Worm (Caenorhabditis elegans) whole organism, L4/young adult: Measurements from ENCODE around the gene C18E9.8.

ENCODE experiments used
- W03F9.2 ChIP-seq: fragments of 150-350 bp; optimal IDR thresholded peaks from 2 replicates; lab custom pipeline; 2014; ENCODE audit warnings: missing biosample characterization, missing genetic modification characterization
- dao-5 ChIP-seq: sonication (generic microtip); optimal IDR thresholded peaks from 2 replicates; lab custom pipeline; 2016; ENCODE audit warnings: missing genotype, missing genetic modification characterization, moderate library complexity, missing compliant biosample characterization
- him-1 ChIP-seq: sonication (generic microtip); optimal IDR thresholded peaks from 2 replicates; lab custom pipeline; 2016; ENCODE audit warnings: missing genotype, missing genetic modification reagents, missing genetic modification characterization, missing compliant biosample characterization

The C18E9.8 gene

DNA sequence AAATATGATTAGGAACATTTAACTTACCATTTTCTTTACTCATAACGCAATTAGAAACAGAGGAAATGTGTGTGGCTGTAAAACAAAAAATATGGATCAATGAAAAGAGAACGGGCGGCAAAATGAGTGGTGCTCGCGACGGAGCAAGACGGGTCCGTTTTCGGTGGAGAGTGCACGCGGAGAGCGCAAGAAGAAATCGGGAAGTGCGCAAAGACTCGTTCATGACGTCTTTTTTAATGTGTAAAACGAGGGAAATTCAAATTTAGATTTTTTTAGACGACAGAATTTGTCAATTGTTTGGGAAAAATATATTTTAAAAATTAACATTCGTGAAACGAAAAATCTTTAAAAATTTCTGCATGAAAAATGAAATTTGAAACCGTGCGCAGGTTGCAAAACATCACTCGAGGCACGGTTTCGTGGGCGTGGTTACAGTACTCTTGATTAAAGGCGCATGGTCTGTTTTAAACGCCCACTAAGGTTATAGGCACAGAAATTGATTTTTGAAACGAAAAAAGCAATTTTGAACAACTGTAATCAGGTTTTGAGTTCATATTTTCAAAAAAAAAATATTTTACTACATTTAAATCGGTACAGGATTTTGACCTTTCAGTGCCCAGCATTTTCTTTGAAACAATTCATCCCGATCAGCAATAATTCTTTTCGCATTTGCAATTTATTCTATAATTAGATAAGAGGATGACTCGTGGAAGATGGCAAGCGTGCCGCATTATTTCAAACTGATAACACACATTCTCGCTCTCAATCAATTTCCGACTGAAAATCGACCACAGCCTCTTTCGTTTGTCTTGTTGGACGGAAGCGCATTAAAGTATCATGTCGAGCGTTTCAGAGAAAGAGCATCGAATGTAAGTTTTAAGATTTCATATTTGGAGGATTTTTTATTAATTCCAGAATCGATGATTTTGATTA, 18.3 kb downstream of the C18E9.8 start, which contains the start of the genes szy-20 and C18E9.5:
Gene szy-20, minus strand, starts transcription at position 83 of the 933 bp plus-strand sequence.
Gene C18E9.5, plus strand, starts transcription at position 730 of the 933 bp plus-strand sequence.
- TF ChIP-seq W03F9.2 (tag; lab: Kevin White, UChicago) (peak; percentile 64), dao-5 (no peak), him-1 (tag; lab: Kevin White, UChicago) (peak; percentile 75)

DNA sequence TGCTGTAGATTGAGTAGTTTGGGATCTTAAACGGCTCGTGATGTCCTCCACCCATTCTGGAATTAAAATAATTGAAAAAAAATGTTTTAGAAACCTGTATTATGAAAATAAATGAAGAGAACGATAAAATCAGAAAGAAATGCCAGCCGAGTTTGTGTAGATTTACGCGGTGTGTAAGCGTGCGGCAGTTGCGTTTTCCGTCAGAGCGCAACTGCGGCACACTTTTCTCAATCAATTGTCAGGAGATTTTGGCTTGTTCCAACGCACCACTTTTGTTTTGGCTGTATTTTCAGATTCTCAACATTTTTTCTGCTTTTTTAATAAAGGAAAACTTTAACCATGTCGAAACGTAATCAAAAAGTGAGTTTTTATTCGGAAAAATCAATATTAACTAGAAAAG, 23.0 kb downstream of the C18E9.8 start, which contains the start of the genes ndub-3 and C18E9.2:
Gene ndub-3, minus strand, starts transcription at position 56 of the 400 bp plus-strand sequence.
Gene C18E9.2, plus strand, starts transcription at position 172 of the 400 bp plus-strand sequence.
- TF ChIP-seq W03F9.2 (tag; lab: Kevin White, UChicago) (no peak), dao-5 (no peak), him-1 (tag; lab: Kevin White, UChicago) (no peak)

DNA sequence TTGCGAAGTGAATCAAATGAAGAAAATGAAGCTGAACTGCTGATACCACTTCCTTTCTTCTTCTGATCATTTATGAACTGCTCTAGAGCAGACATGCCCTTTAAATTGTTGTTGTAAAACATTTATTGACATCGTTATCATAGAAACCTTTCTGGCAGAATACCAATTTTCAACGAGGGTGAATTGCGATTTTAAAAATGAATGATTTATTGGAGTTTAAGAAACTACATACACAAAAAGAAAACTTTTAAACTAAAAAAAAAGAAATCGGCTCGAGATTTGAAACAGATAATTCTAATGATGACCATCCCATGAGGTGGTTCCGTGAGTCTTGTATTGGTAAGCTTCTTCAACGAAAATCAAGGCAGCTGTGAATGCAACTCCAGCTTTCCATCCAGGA, 23.8 kb downstream of the C18E9.8 start, which contains the start of gene sftd-3:
Gene sftd-3, minus strand, starts transcription at position 101 of the 400 bp plus-strand sequence.
- TF ChIP-seq dao-5 (no peak), W03F9.2 (tag; lab: Kevin White, UChicago) (no peak)

DNA sequence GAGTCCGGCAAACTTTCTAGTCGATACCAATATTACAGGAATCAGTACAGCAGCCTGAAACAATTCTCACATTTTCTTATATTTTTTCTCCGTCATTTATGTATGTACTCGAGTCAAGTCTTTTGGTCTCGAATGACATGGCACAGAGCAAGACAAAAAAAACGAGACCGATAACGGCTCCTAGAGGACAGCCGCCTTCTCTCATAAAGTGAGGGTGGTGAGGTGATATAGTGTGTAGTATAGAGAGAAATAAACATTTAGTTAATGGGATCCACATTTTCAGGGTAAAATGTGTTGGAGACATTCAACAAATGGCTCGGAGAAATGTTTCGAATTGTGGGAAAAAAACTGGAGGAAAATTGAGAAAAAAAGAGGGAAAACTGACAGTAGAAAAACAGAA, 25.7 kb downstream of the C18E9.8 start:
- TF ChIP-seq dao-5: no peak
- TF ChIP-seq him-1 (tag; lab: Kevin White, UChicago): peak; percentile 9

DNA sequence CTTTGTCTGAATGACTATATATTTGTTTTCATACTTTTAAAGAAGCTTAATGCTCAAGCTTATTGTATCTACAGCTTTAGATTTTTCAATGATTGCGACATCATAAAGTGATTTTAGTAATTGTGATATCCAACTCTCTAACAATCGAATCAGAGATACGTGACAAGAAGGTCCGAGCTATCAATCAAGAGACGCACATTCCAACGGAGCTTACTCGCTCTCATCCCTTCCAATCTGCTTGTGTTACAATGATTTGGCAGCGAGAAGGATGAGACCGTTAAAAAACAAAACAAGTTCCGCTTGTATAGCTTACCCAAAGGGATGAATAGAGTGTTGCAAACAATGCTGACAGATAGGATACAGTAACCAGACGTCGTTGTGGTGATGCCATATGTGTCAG, 26.4 kb downstream of the C18E9.8 start:
- no peak for TF ChIP-seq W03F9.2 (tag; lab: Kevin White, UChicago)
- no peak for TF ChIP-seq him-1 (tag; lab: Kevin White, UChicago)
- no peak for TF ChIP-seq dao-5

DNA sequence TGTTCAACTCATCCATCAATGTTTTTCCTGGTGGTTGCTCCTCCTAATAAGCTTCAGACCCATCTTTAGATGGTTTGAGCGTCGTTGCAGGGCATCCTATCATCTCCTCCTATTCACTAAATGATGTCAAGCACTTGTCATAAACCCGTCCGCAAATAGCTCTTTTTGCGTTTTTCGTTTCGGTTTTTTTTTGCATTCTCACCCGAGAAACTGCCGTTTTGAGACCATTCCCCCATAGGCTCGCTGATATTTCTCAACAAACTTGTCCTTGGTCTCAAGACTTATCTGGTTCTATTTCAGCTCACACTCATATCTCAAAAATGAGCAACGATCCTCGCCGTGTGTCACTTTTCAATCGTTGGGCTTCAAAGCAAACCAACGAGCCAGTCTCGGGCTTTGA, 27.4 kb downstream of the C18E9.8 start, which contains the start of gene cal-2:
Gene cal-2, plus strand, starts transcription at position 301 of the 400 bp plus-strand sequence.
- no peak for TF ChIP-seq W03F9.2 (tag; lab: Kevin White, UChicago)

DNA sequence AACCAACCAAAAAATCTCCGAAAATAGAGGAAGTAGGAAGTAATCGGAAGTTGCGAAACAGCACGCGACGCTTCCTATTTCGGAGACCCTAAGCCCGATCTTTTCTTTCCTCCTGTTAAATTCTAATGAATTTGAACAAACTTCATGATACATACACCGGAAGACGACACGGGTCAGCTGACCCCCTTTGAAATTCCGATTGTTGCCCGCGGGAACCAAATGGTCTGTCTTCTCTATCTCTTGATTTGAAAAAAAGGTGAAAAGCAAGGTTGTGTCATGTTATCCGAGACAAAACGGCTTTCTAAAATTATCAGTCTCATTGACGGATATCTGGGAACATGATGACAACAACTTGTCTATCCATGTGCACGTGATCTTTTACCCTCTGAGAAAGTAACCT, 28.8 kb downstream of the C18E9.8 start:
- TF ChIP-seq dao-5 (no peak), W03F9.2 (tag; lab: Kevin White, UChicago) (no peak), him-1 (tag; lab: Kevin White, UChicago) (no peak)

DNA sequence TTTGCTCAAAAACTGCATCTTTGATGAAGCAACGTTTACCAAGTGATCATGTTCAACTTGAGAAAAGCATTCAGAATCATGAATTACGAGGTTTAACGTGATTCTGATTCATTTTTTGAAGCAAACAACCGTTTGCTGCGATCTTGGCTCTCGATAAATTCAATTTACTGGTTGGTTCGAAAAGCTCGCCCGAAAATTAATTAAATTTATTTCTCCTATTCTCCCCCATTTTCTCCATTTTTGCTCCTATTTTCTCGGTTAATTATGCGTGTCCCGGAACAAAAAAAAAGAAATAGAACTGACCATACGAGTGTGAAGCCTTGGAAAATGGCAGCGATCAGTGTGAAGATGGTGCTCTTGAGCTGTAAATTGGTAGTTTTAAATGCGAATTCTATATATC, 31.0 kb downstream of the C18E9.8 start:
- TF ChIP-seq W03F9.2 (tag; lab: Kevin White, UChicago): no peak
- TF ChIP-seq dao-5: no peak
- TF ChIP-seq him-1 (tag; lab: Kevin White, UChicago): no peak

DNA sequence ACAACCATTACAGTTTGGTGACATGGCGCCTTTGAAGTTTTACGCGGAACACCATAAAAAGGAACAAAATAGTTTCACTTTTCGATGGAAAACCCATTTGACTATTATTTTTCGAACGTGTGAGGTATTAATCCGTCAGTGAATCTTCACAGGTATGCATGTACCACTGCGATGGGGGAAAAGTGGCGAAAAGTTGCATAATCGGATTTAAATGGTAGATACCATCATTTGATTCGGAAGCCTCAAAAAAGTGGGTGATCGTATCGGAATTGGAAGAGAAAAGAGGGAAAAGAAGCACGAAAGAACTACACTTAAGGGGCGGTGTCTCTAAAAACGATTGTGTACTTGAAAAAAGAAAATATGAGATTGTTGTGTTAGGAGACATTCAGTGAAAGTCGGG, 34.2 kb downstream of the C18E9.8 start:
- no peak for TF ChIP-seq him-1 (tag; lab: Kevin White, UChicago)
- TF ChIP-seq W03F9.2 (tag; lab: Kevin White, UChicago): no peak
- TF ChIP-seq dao-5: no peak

DNA sequence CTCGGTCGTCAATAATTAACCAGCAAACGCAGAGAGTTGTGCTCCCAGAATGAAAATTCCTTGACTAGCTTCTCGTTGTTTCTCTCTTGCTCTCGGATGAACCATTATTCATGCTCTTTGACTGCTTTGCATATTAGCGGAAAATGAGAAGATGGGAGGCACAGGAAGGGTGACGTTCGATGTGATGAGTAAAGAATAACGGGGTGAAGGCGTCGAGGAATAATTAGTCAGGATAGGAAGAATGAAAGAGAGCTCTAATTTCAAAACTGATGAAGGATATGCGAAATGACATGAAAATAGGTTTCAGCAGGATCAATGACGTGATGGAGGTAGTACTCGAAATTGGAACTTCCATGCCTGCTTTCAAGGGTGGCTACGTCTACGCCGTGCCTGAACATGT, 36.6 kb downstream of the C18E9.8 start:
- no peak for TF ChIP-seq him-1 (tag; lab: Kevin White, UChicago)
- TF ChIP-seq W03F9.2 (tag; lab: Kevin White, UChicago): no peak
- TF ChIP-seq dao-5: no peak

DNA sequence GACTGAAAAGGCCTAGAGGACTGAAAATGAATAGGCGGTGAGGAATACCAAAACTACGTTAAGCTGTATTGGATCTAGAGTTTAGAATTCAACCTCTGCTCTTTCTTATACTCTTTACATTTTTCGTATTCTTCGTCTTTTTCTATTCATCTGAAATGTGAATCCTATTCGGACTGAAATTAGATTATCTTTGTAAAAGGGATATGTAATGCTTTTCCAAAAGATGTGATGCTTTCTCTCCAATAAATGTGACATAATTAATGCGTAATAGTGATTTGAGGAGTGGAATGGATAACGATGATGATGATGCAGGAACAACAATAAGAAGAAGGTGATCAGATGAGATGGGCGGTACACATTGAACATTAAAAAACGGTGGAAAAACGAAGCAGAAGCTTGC, 39.2 kb downstream of the C18E9.8 start:
- no peak for TF ChIP-seq W03F9.2 (tag; lab: Kevin White, UChicago)
- no peak for TF ChIP-seq him-1 (tag; lab: Kevin White, UChicago)
- TF ChIP-seq dao-5: no peak

DNA sequence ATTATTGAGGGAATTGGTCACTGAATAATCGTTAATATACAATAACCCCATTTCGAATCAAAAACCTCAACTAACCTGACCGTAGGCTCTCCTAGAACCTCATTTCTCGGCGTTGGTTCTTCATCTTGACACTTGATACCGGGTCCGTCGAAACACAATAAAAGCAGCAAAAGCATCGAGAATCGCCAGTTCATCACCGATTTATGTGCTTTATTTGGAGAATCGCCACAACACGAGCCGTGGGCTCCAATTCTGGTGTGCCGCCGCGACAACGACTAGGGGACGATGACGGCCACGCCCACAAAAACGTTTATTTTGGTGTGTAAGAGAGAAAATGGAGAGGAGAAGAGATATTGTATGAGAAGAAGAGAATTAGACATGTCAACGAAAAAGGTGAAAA, 40.5 kb downstream of the C18E9.8 start, which contains the start of gene cutl-15:
Gene cutl-15, minus strand, starts transcription at position 298 of the 400 bp plus-strand sequence.
- TF ChIP-seq dao-5 (no peak), W03F9.2 (tag; lab: Kevin White, UChicago) (no peak), him-1 (tag; lab: Kevin White, UChicago) (no peak)

DNA sequence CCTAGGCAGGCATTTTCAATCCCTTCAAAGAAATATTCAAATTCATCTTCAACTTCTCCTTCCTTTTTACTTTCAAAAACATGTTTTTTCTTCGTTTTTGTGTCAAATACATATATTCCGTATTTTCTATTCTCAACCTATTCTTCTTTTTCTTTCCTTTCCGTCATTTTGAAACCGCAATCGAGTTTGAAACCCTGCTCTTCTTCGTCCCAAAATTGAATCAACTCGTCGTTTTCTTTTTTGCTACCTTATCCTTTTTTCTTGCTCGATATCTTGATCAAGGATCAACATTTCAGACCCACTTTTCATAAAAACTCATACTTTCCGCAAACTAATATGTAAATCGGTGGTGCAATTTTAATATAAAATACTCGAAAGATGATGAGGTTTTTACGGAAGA, 42.7 kb downstream of the C18E9.8 start:
- TF ChIP-seq dao-5: no peak
- TF ChIP-seq W03F9.2 (tag; lab: Kevin White, UChicago): no peak
- TF ChIP-seq him-1 (tag; lab: Kevin White, UChicago): no peak

DNA sequence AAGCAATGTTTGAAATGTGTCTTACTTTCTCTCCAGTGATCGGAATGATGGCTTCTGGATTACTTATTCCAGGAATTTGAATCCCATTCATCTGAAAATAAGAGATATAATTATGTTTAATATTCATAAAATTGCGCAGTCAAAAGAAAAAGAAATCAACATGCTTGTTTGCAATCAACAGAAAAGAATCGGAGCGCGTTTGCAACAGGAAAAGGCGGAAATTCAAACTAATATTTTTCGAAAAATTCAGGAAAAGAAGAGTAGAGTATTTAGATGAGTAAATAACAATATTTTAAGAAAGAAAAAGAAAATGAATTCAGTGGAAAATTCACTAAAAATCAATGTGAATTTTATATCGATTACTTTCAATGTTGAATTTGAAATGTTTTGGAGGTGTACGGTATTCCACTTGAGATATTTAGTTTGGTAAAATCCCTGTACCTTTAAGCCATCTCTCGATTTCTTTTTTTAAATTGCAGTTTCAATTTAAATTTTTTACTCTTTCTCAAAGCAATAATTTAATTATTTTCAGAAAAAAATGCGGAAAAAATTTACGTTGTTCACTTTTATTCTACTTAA, 47.4 kb downstream of the C18E9.8 start, which contains the start of the genes set-17 and T21B10.4:
Gene set-17, minus strand, starts transcription at position 127 of the 579 bp plus-strand sequence.
Gene T21B10.4, plus strand, starts transcription at position 533 of the 579 bp plus-strand sequence.
- TF ChIP-seq dao-5: no peak
- peak; percentile 33 for TF ChIP-seq W03F9.2 (tag; lab: Kevin White, UChicago)
